Fruit fly (Drosophila melanogaster) whole organism, embryonic: ENCODE measurements around the gene CG9328.
A peak's percentile ranks its signal among the peaks of the same experiment; 100 is the strongest.

Experiments used
- ATbp ChIP-seq: fragments of 200-800 bp; sonication (Bioruptor generic); optimal IDR thresholded peaks from 2 replicates; lab custom pipeline; 2017; ENCODE audit warnings: missing biosample characterization, mild to moderate bottlenecking, missing genetic modification characterization, missing genetic modification reagents
- Blimp-1 ChIP-seq: fragments of 200-800 bp; sonication (Bioruptor generic); optimal IDR thresholded peaks from 3 replicates; lab custom pipeline; 2018; ENCODE audit warnings: missing biosample characterization, missing genetic modification characterization, mild to moderate bottlenecking, moderate library complexity, missing genetic modification reagents
- CG10274 ChIP-seq: fragments of 200-800 bp; sonication (Bioruptor generic); optimal IDR thresholded peaks from 3 replicates; lab custom pipeline; 2017; ENCODE audit warnings: missing biosample characterization, mild to moderate bottlenecking, missing genetic modification characterization
- CG10366 ChIP-seq: fragments of 200-800 bp; sonication (Bioruptor generic); IDR thresholded peaks from 2 replicates; pipeline ENCODE4 v1.3.6; 2022; ENCODE audit warnings: missing biosample characterization, missing genetic modification characterization
- CG10462 ChIP-seq: fragments of 200-800 bp; sonication (Bioruptor generic); optimal IDR thresholded peaks from 2 replicates; lab custom pipeline; 2016; ENCODE audit warnings: missing biosample characterization, missing genetic modification characterization
- CG10979 ChIP-seq: fragments of 200-800 bp; sonication (Bioruptor generic); optimal IDR thresholded peaks from 2 replicates; lab custom pipeline; 2018; ENCODE audit warnings: missing biosample characterization, mild to moderate bottlenecking, missing genetic modification characterization, moderate library complexity
- CG11093 ChIP-seq: fragments of 200-800 bp; sonication (Bioruptor generic); IDR thresholded peaks from 3 replicates; pipeline ENCODE4 v1.3.6; 2022; ENCODE audit warnings: missing biosample characterization, missing genetic modification characterization
- CG11560 ChIP-seq: fragments of 200-800 bp; sonication (Bioruptor generic); IDR thresholded peaks from 3 replicates; pipeline ENCODE4 v1.3.6; 2022; ENCODE audit warnings: missing biosample characterization, missing genetic modification characterization
- CG12155 ChIP-seq: fragments of 200-800 bp; sonication (Bioruptor generic); optimal IDR thresholded peaks from 3 replicates; lab custom pipeline; 2016; ENCODE audit warnings: missing biosample characterization, missing genetic modification characterization
- CG12299 ChIP-seq: fragments of 200-800 bp; sonication (Bioruptor generic); optimal IDR thresholded peaks from 2 replicates; lab custom pipeline; 2018; ENCODE audit warnings: missing biosample characterization, mild to moderate bottlenecking, missing genetic modification characterization
- CG12769 ChIP-seq: fragments of 200-800 bp; sonication (Bioruptor generic); optimal IDR thresholded peaks from 2 replicates; lab custom pipeline; 2019; ENCODE audit warnings: missing biosample characterization, mild to moderate bottlenecking, missing genetic modification characterization, moderate library complexity
- CG13287 ChIP-seq: fragments of 200-800 bp; sonication (Bioruptor generic); IDR thresholded peaks from 2 replicates; pipeline ENCODE4 v1.3.6; 2022; ENCODE audit warnings: missing biosample characterization, missing genetic modification characterization; ENCODE audit not compliant: partially characterized antibody
- CG14441 ChIP-seq: fragments of 200-800 bp; sonication (Bioruptor generic); IDR thresholded peaks from 2 replicates; pipeline ENCODE4 v1.3.6; 2022; ENCODE audit warnings: missing biosample characterization, missing genetic modification characterization
- CG1529 ChIP-seq: fragments of 200-800 bp; sonication (Bioruptor generic); optimal IDR thresholded peaks from 3 replicates; lab custom pipeline; 2018; ENCODE audit warnings: missing biosample characterization, missing genetic modification characterization
- CG16779 ChIP-seq: fragments of 200-800 bp; sonication (Bioruptor generic); IDR thresholded peaks from 2 replicates; pipeline ENCODE4 v1.3.6; 2022; ENCODE audit warnings: missing biosample characterization, missing genetic modification characterization
- CG16815 ChIP-seq: fragments of 200-800 bp; sonication (Bioruptor generic); optimal IDR thresholded peaks from 3 replicates; lab custom pipeline; 2017; ENCODE audit warnings: missing biosample characterization, mild to moderate bottlenecking, missing genetic modification characterization
- CG17912 ChIP-seq: fragments of 200-800 bp; sonication (Bioruptor generic); optimal IDR thresholded peaks from 2 replicates; lab custom pipeline; 2018; ENCODE audit warnings: missing biosample characterization, mild to moderate bottlenecking, missing genetic modification characterization
- CG18619 ChIP-seq: fragments of 200-800 bp; sonication (Bioruptor generic); optimal IDR thresholded peaks from 3 replicates; lab custom pipeline; 2017; ENCODE audit warnings: missing biosample characterization, mild to moderate bottlenecking, missing genetic modification characterization
- CG33213 ChIP-seq: fragments of 200-800 bp; sonication (Bioruptor generic); optimal IDR thresholded peaks from 3 replicates; lab custom pipeline; 2016; ENCODE audit warnings: missing biosample characterization, missing genetic modification characterization
- CG34376 ChIP-seq: fragments of 200-800 bp; sonication (Bioruptor generic); optimal IDR thresholded peaks from 2 replicates; lab custom pipeline; 2018; ENCODE audit warnings: missing biosample characterization, mild to moderate bottlenecking, missing genetic modification characterization
- CG4404 ChIP-seq: fragments of 200-800 bp; sonication (Bioruptor generic); IDR thresholded peaks from 2 replicates; pipeline ENCODE4 v1.3.6; 2022; ENCODE audit warnings: missing biosample characterization, missing genetic modification characterization
- CG4707 ChIP-seq: fragments of 200-800 bp; sonication (Bioruptor generic); optimal IDR thresholded peaks from 2 replicates; lab custom pipeline; 2018; ENCODE audit warnings: missing biosample characterization, mild to moderate bottlenecking, missing genetic modification characterization, moderate library complexity
- CG7928 ChIP-seq: fragments of 200-800 bp; sonication (Bioruptor generic); optimal IDR thresholded peaks from 2 replicates; lab custom pipeline; 2017; ENCODE audit warnings: missing biosample characterization, mild to moderate bottlenecking, missing genetic modification characterization
- CG9727 ChIP-seq: fragments of 200-800 bp; sonication (Bioruptor generic); optimal IDR thresholded peaks from 3 replicates; lab custom pipeline; 2017; ENCODE audit warnings: missing biosample characterization, mild to moderate bottlenecking, missing genetic modification characterization
- CTCF ChIP-seq: fragments of 200-800 bp; sonication (Bioruptor generic); optimal IDR thresholded peaks from 2 replicates; lab custom pipeline; 2017; ENCODE audit warnings: missing biosample characterization, mild to moderate bottlenecking, missing genetic modification characterization, moderate library complexity
- Dbx ChIP-seq: fragments of 200-800 bp; sonication (Bioruptor generic); IDR thresholded peaks from 3 replicates; pipeline ENCODE4 v1.3.6; 2022; ENCODE audit warnings: missing biosample characterization, missing genetic modification characterization
- ERR ChIP-seq: fragments of 200-800 bp; sonication (Bioruptor generic); optimal IDR thresholded peaks from 2 replicates; lab custom pipeline; 2016; ENCODE audit warnings: missing biosample characterization, missing genetic modification characterization
- Hr51 ChIP-seq, 2 experiments: fragments of 200-800 bp; sonication (Bioruptor generic); optimal IDR thresholded peaks; 2 replicates in 1 of 2; 3 replicates in 1 of 2; lab custom pipeline; 2016 to 2018; ENCODE audit warnings: missing biosample characterization in 2 of 2, missing genetic modification characterization in 2 of 2, mild to moderate bottlenecking in 1 of 2, moderate library complexity in 1 of 2
- Lim3 ChIP-seq: fragments of 200-800 bp; sonication (Bioruptor generic); IDR thresholded peaks from 2 replicates; pipeline ENCODE4 v1.3.6; 2022; ENCODE audit warnings: missing biosample characterization, missing genetic modification characterization
- NK7.1 ChIP-seq: fragments of 200-800 bp; sonication (Bioruptor generic); optimal IDR thresholded peaks from 3 replicates; lab custom pipeline; 2016; ENCODE audit warnings: missing biosample characterization, missing genetic modification characterization
- Xrp1 ChIP-seq: fragments of 200-800 bp; sonication (Bioruptor generic); IDR thresholded peaks from 2 replicates; pipeline ENCODE4 v1.3.6; 2022; ENCODE audit warnings: missing biosample characterization, missing genetic modification characterization
- bab2 ChIP-seq: fragments of 200-800 bp; sonication (Bioruptor generic); optimal IDR thresholded peaks from 2 replicates; lab custom pipeline; 2016; ENCODE audit warnings: missing biosample characterization, missing genetic modification characterization
- cas ChIP-seq: fragments of 200-800 bp; sonication (Bioruptor generic); IDR thresholded peaks from 2 replicates; pipeline ENCODE4 v1.3.6; 2022; ENCODE audit warnings: missing biosample characterization, missing genetic modification characterization
- danr ChIP-seq: fragments of 200-800 bp; sonication (Bioruptor generic); IDR thresholded peaks from 2 replicates; pipeline ENCODE4 v1.3.6; 2022; ENCODE audit warnings: missing biosample characterization, missing genetic modification characterization
- ems ChIP-seq: fragments of 200-800 bp; sonication (Bioruptor generic); optimal IDR thresholded peaks from 3 replicates; lab custom pipeline; 2016; ENCODE audit warnings: missing biosample characterization, missing genetic modification characterization
- en ChIP-seq: fragments of 200-800 bp; sonication (Bioruptor generic); optimal IDR thresholded peaks from 2 replicates; lab custom pipeline; 2016; ENCODE audit warnings: missing biosample characterization, missing genetic modification characterization
- ewg ChIP-seq: fragments of 200-800 bp; sonication (Bioruptor generic); optimal IDR thresholded peaks from 3 replicates; lab custom pipeline; 2017; ENCODE audit warnings: mild to moderate bottlenecking, missing biosample characterization, missing genetic modification reagents, missing genetic modification characterization
- exex ChIP-seq: fragments of 200-800 bp; sonication (Bioruptor generic); optimal IDR thresholded peaks from 4 replicates; lab custom pipeline; 2018; ENCODE audit warnings: missing biosample characterization, mild to moderate bottlenecking, missing genetic modification characterization, moderate library complexity
- fu2 ChIP-seq: fragments of 200-800 bp; sonication (Bioruptor generic); optimal IDR thresholded peaks from 2 replicates; lab custom pipeline; 2016; ENCODE audit warnings: missing biosample characterization, missing genetic modification characterization
- gro ChIP-seq: fragments of 200-800 bp; sonication (Bioruptor generic); optimal IDR thresholded peaks from 2 replicates; lab custom pipeline; 2016; ENCODE audit warnings: missing biosample characterization, missing genetic modification characterization
- h ChIP-seq: fragments of >200 bp; optimal IDR thresholded peaks from 2 replicates; lab custom pipeline; 2017
- hth ChIP-seq: fragments of >200 bp; optimal IDR thresholded peaks from 2 replicates; lab custom pipeline; 2017; ENCODE audit warnings: inconsistent platforms
- maf-S ChIP-seq: fragments of 200-800 bp; sonication (Bioruptor generic); optimal IDR thresholded peaks from 2 replicates; lab custom pipeline; 2016; ENCODE audit warnings: missing biosample characterization, missing genetic modification characterization
- nerfin-1 ChIP-seq: fragments of 200-800 bp; sonication (Bioruptor generic); optimal IDR thresholded peaks from 3 replicates; lab custom pipeline; 2019; ENCODE audit warnings: missing biosample characterization, mild to moderate bottlenecking, missing genetic modification characterization, moderate library complexity
- oc ChIP-seq: fragments of 200-800 bp; sonication (Bioruptor generic); optimal IDR thresholded peaks from 2 replicates; lab custom pipeline; 2018; ENCODE audit warnings: missing biosample characterization, mild to moderate bottlenecking, missing genetic modification characterization, moderate library complexity
- p53 ChIP-seq: fragments of 200-800 bp; sonication (Bioruptor generic); optimal IDR thresholded peaks from 2 replicates; lab custom pipeline; 2016; ENCODE audit warnings: missing biosample characterization, missing genetic modification characterization
- pfk ChIP-seq: fragments of 200-800 bp; sonication (Bioruptor generic); optimal IDR thresholded peaks from 2 replicates; lab custom pipeline; 2018; ENCODE audit warnings: missing biosample characterization, mild to moderate bottlenecking, missing genetic modification characterization, moderate library complexity
- slbo ChIP-seq: fragments of 200-800 bp; sonication (Bioruptor generic); IDR thresholded peaks from 2 replicates; pipeline ENCODE4 v1.3.6; 2022; ENCODE audit warnings: missing biosample characterization, missing genetic modification characterization
- slou ChIP-seq: fragments of 200-800 bp; sonication (Bioruptor generic); optimal IDR thresholded peaks from 3 replicates; lab custom pipeline; 2016; ENCODE audit warnings: missing biosample characterization, missing genetic modification characterization
- tin ChIP-seq: fragments of 200-800 bp; sonication (Bioruptor generic); optimal IDR thresholded peaks from 3 replicates; lab custom pipeline; 2016; ENCODE audit warnings: missing biosample characterization, missing genetic modification characterization
- vfl ChIP-seq: fragments of 200-800 bp; sonication (Bioruptor generic); optimal IDR thresholded peaks from 2 replicates; lab custom pipeline; 2016; ENCODE audit warnings: missing biosample characterization, missing genetic modification characterization

Gene CG9328

dm6 chr2L:20805624-20806339 lies 8.3 kb downstream of the CG9328 start (continued):
- TF ChIP-seq CG12299 (tag; lab: Kevin White, UChicago) (peak; percentile 94), nerfin-1 (tag; lab: Kevin White, UChicago) (peak; percentile 89), pfk (GFP tag; lab: Kevin White, UChicago) (no peak), CG7928 (peak; percentile 68), bab2 (GFP tag; lab: Kevin White, UChicago) (peak; percentile 86), CG9727 (GFP tag; lab: Kevin White, UChicago) (peak; percentile 96), CG13287 (GFP tag; lab: Robert Waterston, UW) (peak; percentile 78), tin (GFP tag; lab: Kevin White, UChicago) (peak; percentile 90), ems (peak; percentile 86), slou (peak; percentile 93), CG18619 (peak; percentile 95), CG1529 (peak; percentile 94), CG4707 (peak; percentile 79), CTCF (peak; percentile 60), CG10366 (GFP tag; lab: Robert Waterston, UW) (peak; percentile 95), slbo (GFP tag; lab: Robert Waterston, UW) (peak; percentile 97), CG12769 (tag; lab: Kevin White, UChicago) (peak; percentile 97), gro (peak; percentile 51), CG16815 (peak; percentile 94), cas (GFP tag; lab: Robert Waterston, UW) (peak; percentile 85), danr (GFP tag; lab: Robert Waterston, UW) (peak; percentile 90), Blimp-1 (peak; percentile 94), NK7.1 (GFP tag; lab: Kevin White, UChicago) (peak; percentile 40), CG16779 (peak; percentile 72; the same call in 1 of the 2 replicates), p53 (GFP tag; lab: Kevin White, UChicago) (peak; percentile 18), ERR (GFP tag; lab: Kevin White, UChicago) (peak; percentile 43), CG34376 (GFP tag; lab: Kevin White, UChicago) (peak; percentile 92), en (GFP tag; lab: Kevin White, UChicago) (peak; percentile 53), vfl (GFP tag; lab: Kevin White, UChicago) (peak; percentile 89), fu2 (GFP tag; lab: Kevin White, UChicago) (peak; percentile 80), CG10274 (GFP tag; lab: Kevin White, UChicago) (peak; percentile 85), CG11093 (GFP tag; lab: Robert Waterston, UW) (peak; percentile 91), Dbx (GFP tag; lab: Robert Waterston, UW) (peak; percentile 96), oc (tag; lab: Kevin White, UChicago) (peak; percentile 96), CG14441 (GFP tag; lab: Robert Waterston, UW) (peak; percentile 95), CG33213 (GFP tag; lab: Kevin White, UChicago) (peak; percentile 6), Hr51 (GFP tag; optimal IDR thresholded peaks at IDR 0.05; lab: Kevin White, UChicago) (peak; percentile 76 to 97), hth (lab: Kevin White, UChicago) (no peak), h (no peak), CG11560 (tag; lab: Robert Waterston, UW) (peak; percentile 87), exex (tag; lab: Kevin White, UChicago) (peak; percentile 91), Lim3 (GFP tag; lab: Robert Waterston, UW) (peak; percentile 89), Xrp1 (GFP tag; lab: Robert Waterston, UW) (peak; percentile 96), ATbp (GFP tag; lab: Kevin White, UChicago) (peak; percentile 93), ewg (GFP tag; lab: Kevin White, UChicago) (peak; percentile 89), CG17912 (peak; percentile 57), CG4404 (GFP tag; lab: Robert Waterston, UW) (peak; percentile 89), CG10462 (GFP tag; lab: Kevin White, UChicago) (peak; percentile 87), CG12155 (GFP tag; lab: Kevin White, UChicago) (peak; percentile 95), CG10979 (tag; lab: Kevin White, UChicago) (peak; percentile 94), maf-S (peak; percentile 76)
